Worm (Caenorhabditis elegans) whole organism, young adult: ENCODE measurements around the gene C31H1.1.

ENCODE experiments used
- C06A6.2 ChIP-seq: fragments of 200-800 bp; sonication (Bioruptor generic); conservative IDR thresholded peaks from 2 replicates; pipeline ENCODE4 v1.3.6; 2022; ENCODE audit warnings: missing genetic modification characterization, missing compliant biosample characterization
- F39B2.1 ChIP-seq: fragments of 200-800 bp; sonication (Bioruptor generic); IDR thresholded peaks from 2 replicates; pipeline ENCODE4 v1.3.6; 2022; ENCODE audit warnings: missing genetic modification reagents, missing genetic modification characterization, missing compliant biosample characterization
- F52B5.7 ChIP-seq: sonication (generic microtip); optimal IDR thresholded peaks from 2 replicates; lab custom pipeline; 2016; ENCODE audit warnings: mild to moderate bottlenecking, missing genetic modification characterization, missing compliant biosample characterization
- F55B11.4 ChIP-seq: sonication (generic microtip); optimal IDR thresholded peaks from 2 replicates; lab custom pipeline; 2016; ENCODE audit warnings: missing compliant biosample characterization, missing genetic modification characterization, borderline replicate concordance; ENCODE audit not compliant: insufficient read depth
- attf-5 ChIP-seq: fragments of 200-800 bp; sonication (Bioruptor generic); optimal IDR thresholded peaks from 2 replicates; lab custom pipeline; 2018; ENCODE audit warnings: mild to moderate bottlenecking, missing genetic modification characterization, missing compliant biosample characterization
- bed-1 ChIP-seq: fragments of 200-800 bp; sonication (Bioruptor generic); IDR thresholded peaks from 2 replicates; pipeline ENCODE4 v1.3.6; 2022; ENCODE audit warnings: missing genetic modification reagents, missing genetic modification characterization, missing compliant biosample characterization
- cebp-2 ChIP-seq: fragments of 200-800 bp; sonication (Bioruptor generic); IDR thresholded peaks from 2 replicates; pipeline ENCODE4 v1.3.6; 2022; ENCODE audit warnings: missing genetic modification characterization, missing compliant biosample characterization
- ceh-40 ChIP-seq: fragments of 200-800 bp; sonication (Bioruptor generic); IDR thresholded peaks from 2 replicates; pipeline ENCODE4 v1.3.6; 2022; ENCODE audit warnings: missing genetic modification characterization, missing compliant biosample characterization
- dpl-1 ChIP-seq: fragments of 150-350 bp; optimal IDR thresholded peaks from 2 replicates; lab custom pipeline; 2014; ENCODE audit warnings: missing biosample characterization, missing genetic modification reagents, missing genetic modification characterization
- hmg-1.2 ChIP-seq: fragments of 200-800 bp; sonication (Bioruptor generic); IDR thresholded peaks from 2 replicates; pipeline ENCODE4 v1.3.6; 2022; ENCODE audit warnings: missing genetic modification reagents, missing genetic modification characterization, missing compliant biosample characterization

DNA sequence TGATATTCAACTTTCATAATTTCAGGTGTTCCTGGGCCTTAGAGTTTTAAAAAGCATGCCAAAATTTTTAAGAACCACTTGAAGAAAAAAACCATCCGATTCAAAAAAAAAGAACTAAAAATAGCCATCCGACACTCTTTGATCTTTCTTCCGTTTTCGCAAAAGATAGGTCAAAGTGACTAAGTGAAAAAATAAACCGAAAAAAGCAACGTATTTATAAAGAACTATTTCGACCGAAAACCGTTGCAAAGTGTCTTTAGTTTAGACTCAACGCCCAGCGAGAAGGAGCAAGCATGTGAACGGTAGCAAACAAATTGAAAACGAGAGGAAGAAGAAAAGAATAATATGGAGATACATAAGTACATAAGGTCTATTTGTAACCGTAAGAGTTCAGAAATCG is 13.6 kb upstream of the C31H1.1 start:
- TF ChIP-seq bed-1 (GFP tag; lab: Robert Waterston, UW) (no peak), hmg-1.2 (GFP tag; lab: Robert Waterston, UW) (no peak), F39B2.1 (GFP tag; lab: Robert Waterston, UW) (no peak), F55B11.4 (no peak), F52B5.7 (tag; lab: Kevin White, UChicago) (no peak), C06A6.2 (GFP tag; lab: Robert Waterston, UW) (no peak), ceh-40 (GFP tag; lab: Robert Waterston, UW) (no peak), attf-5 (GFP tag; lab: Kevin White, UChicago) (no peak), dpl-1 (GFP tag; lab: Kevin White, UChicago) (no peak), cebp-2 (GFP tag; lab: Robert Waterston, UW) (no peak)
